Fruit fly (Drosophila melanogaster): Measurements from ENCODE around the gene CG14137.

- TF ChIP-seq cnc (optimal IDR thresholded peaks at IDR 0.05), result no peak
- TF ChIP-seq CG33017 (tag; optimal IDR thresholded peaks at IDR 0.05), result no peak
- no peak for TF ChIP-seq tj (GFP tag; optimal IDR thresholded peaks at IDR 0.05)
- TF ChIP-seq Mnt (GFP tag; optimal IDR thresholded peaks at IDR 0.05), result peak; percentile 44
- no peak for TF ChIP-seq CG11617 (GFP tag; optimal IDR thresholded peaks at IDR 0.05)
- TF ChIP-seq CG5204 (GFP tag; optimal IDR thresholded peaks at IDR 0.05), result peak; percentile 23
- TF ChIP-seq toe (GFP tag; optimal IDR thresholded peaks at IDR 0.05), result no peak
- no peak for TF ChIP-seq CG12768 (GFP tag; optimal IDR thresholded peaks at IDR 0.05)
- TF ChIP-seq cic (GFP tag; optimal IDR thresholded peaks at IDR 0.05), result no peak
- TF ChIP-seq Clk (GFP tag; optimal IDR thresholded peaks at IDR 0.05), result no peak
- TF ChIP-seq CG14711 (tag; optimal IDR thresholded peaks at IDR 0.05), result no peak
These were observed 9.4 kb upstream of the CG14137 start, which contains the start of gene Duba for dm6 chr3L:11609153-11609809.
